Worm (Caenorhabditis elegans): ENCODE measurements around the gene ZC190.7.

DNA sequence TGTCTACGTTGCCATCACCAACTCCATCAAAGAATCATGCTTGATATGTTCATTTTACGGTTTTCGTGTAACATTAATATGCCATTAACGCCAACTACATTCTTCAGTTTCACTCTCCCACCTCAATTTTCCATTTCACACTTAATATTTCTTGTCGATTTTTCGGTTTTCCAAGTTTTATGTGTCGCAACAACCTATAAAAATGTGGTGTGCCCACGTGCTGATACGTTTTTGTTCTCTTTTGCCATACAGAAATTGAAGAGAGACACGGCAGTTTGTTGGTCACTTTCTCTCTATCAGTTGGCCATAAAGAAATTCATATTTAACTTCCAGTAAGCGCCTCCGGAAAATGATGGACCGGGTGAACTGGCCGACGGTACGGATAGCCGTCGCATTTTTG lies 3.9 kb downstream of the ZC190.7 start, which contains the start of gene cln-3.3:
- no peak for TF ChIP-seq tbx-8 (GFP tag; optimal IDR thresholded peaks at IDR 0.05)
- TF ChIP-seq lsy-2 (tag; optimal IDR thresholded peaks at IDR 0.05) = no peak
- TF ChIP-seq unc-62 (GFP tag; optimal IDR thresholded peaks at IDR 0.05) = no peak
- no peak for TF ChIP-seq nhr-12 (tag; optimal IDR thresholded peaks at IDR 0.05)
- TF ChIP-seq ceh-83 (GFP tag; optimal IDR thresholded peaks at IDR 0.05) = no peak
- TF ChIP-seq elt-3 (tag; optimal IDR thresholded peaks at IDR 0.05) = no peak
- no peak for TF ChIP-seq unc-120 (tag; optimal IDR thresholded peaks at IDR 0.05; ENCODE audit: poor library complexity, severe bottlenecking)
- no peak for TF ChIP-seq nhr-28 (tag; optimal IDR thresholded peaks at IDR 0.05)

Measured in whole organism, mixed stage, embryonic.